Worm (Caenorhabditis elegans): ENCODE results near the gene tag-343.
A peak's percentile ranks its signal among the peaks of the same experiment; 100 is the strongest.

tag-343 gene

DNA sequence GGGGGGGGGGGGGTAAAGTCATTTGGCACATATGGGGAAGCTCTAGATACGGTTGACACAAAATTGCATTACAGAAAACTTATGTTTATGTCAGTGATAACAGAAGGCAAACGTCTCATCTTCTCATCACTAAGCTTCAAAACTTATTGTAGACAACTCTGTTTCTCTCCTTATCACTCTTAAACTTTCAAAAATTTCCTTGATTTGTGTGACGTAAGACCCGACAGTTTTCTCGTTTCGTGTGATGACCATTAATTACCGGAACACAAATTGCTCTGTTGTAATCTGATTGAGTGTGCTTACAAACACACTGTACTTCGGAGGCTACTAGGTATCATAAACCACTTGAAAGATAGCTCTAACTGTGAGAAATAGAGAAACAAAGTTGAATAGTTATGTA is 29.6 kb downstream of the tag-343 start:
- TF ChIP-seq Y22D7AL.16 (tag; optimal IDR thresholded peaks at IDR 0.05) (no peak), ceh-18 (tag; optimal IDR thresholded peaks at IDR 0.05) (no peak), dve-1 (tag; optimal IDR thresholded peaks at IDR 0.05) (no peak), nfya-1 (tag; optimal IDR thresholded peaks at IDR 0.05) (no peak), ceh-9 (tag; optimal IDR thresholded peaks at IDR 0.05) (no peak), dmd-4 (tag; optimal IDR thresholded peaks at IDR 0.05; ENCODE audit: borderline replicate concordance) (no peak), unc-42 (tag; optimal IDR thresholded peaks at IDR 0.05) (no peak), ref-2 (tag; optimal IDR thresholded peaks at IDR 0.05) (no peak), ceh-30 (tag; optimal IDR thresholded peaks at IDR 0.05) (no peak), hlh-6 (tag; optimal IDR thresholded peaks at IDR 0.05) (no peak), lin-11 (tag; optimal IDR thresholded peaks at IDR 0.05) (no peak), mec-3 (tag; optimal IDR thresholded peaks at IDR 0.05; ENCODE audit: borderline replicate concordance) (no peak), unc-86 (tag; optimal IDR thresholded peaks at IDR 0.05) (no peak), hlh-30 (tag; optimal IDR thresholded peaks at IDR 0.05; ENCODE audit: insufficient read depth) (no peak), ceh-2 (tag; optimal IDR thresholded peaks at IDR 0.05) (no peak)

DNA sequence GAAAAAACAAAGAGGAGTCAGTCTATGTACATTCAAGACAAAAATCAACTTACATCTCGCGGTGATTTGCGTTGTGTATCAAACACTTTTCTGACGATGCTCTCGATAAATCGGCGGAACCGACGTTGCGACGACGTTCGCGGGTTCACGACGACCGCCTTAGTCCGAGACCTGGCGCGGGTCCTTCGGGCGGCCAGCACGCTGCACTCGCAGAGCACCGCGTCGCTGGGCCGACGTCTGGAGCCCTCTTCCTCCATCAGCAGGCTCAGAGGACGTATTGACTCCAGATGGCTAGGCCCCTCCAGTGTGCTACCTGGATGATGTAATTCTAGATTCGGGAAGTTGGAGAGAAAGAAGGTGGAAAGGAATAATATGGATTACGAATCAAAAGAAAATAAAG is 31.3 kb downstream of the tag-343 start:
- TF ChIP-seq pros-1 (tag; optimal IDR thresholded peaks at IDR 0.05) (no peak), ceh-14 (tag; optimal IDR thresholded peaks at IDR 0.05) (no peak), elt-4 (tag; optimal IDR thresholded peaks at IDR 0.05) (no peak), unc-86 (tag; optimal IDR thresholded peaks at IDR 0.05) (no peak), gmeb-2 (tag; optimal IDR thresholded peaks at IDR 0.05) (no peak), hlh-15 (tag; optimal IDR thresholded peaks at IDR 0.05) (no peak), ceh-48 (tag; optimal IDR thresholded peaks at IDR 0.05) (no peak), ceh-24 (tag; optimal IDR thresholded peaks at IDR 0.05) (no peak), pqm-1 (tag; optimal IDR thresholded peaks at IDR 0.05) (no peak), ceh-19 (GFP tag; optimal IDR thresholded peaks at IDR 0.05) (no peak), ceh-30 (tag; optimal IDR thresholded peaks at IDR 0.05) (no peak), pha-4 (tag; optimal IDR thresholded peaks at IDR 0.05) (no peak), ceh-18 (tag; optimal IDR thresholded peaks at IDR 0.05) (no peak), ceh-2 (tag; optimal IDR thresholded peaks at IDR 0.05) (no peak)

DNA sequence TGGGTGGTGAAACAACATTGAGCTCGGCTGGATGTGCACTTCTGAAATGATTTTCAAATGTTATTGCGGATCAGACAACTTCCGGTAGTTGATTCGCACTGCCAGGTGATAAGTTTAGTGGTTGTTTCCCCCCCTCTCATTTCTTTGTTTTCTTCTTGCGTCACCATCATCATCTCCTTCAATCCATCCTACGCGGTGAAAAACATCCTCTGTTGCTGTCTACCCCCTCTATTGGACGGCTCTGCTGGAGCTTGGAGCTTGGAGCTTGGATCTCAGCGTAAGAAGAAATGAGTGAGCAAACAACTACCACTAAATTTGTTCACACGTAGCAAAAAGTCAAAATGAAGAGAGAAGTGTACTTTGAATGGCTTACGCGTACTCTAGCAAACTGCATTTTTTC is 32.9 kb downstream of the tag-343 start:
- TF ChIP-seq ceh-9 (tag; optimal IDR thresholded peaks at IDR 0.05) (no peak), hlh-6 (tag; optimal IDR thresholded peaks at IDR 0.05) (no peak), elt-2 (tag; optimal IDR thresholded peaks at IDR 0.05) (no peak), nfya-1 (tag; optimal IDR thresholded peaks at IDR 0.05) (peak; percentile 12), ets-4 (tag; optimal IDR thresholded peaks at IDR 0.05) (no peak), ceh-30 (tag; optimal IDR thresholded peaks at IDR 0.05) (no peak), ceh-6 (GFP tag; optimal IDR thresholded peaks at IDR 0.05) (no peak)

DNA sequence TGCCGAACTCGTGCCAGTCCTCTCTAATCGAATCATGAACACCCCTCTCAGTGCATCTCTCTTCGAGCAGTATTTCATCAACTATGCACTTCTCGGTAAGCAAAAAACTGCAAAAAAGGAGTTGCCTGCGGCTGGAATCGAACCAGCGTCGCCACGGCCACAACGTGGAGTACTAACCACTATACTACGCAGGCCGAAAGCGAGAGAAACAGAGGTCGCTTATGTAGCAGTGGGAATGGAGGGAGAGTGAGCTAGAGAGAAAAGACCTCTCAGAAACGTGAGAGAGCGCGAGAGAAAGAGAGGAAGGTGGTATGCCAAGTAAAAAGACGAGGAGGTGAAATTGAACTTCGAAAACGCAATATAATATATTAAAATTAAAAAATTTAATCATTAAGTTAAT is 39.8 kb downstream of the tag-343 start:
- TF ChIP-seq unc-3 (GFP tag; conservative IDR thresholded peaks at IDR 0.05) (peak; percentile 85), unc-3 (tag; optimal IDR thresholded peaks at IDR 0.05) (peak; percentile 83), T23F11.4 (GFP tag; optimal IDR thresholded peaks at IDR 0.05) (peak; percentile 91), fkh-6 (tag; optimal IDR thresholded peaks at IDR 0.05) (peak; percentile 83), pros-1 (tag; optimal IDR thresholded peaks at IDR 0.05) (peak; percentile 54), dve-1 (tag; optimal IDR thresholded peaks at IDR 0.05) (peak; percentile 92), fax-1 (tag; optimal IDR thresholded peaks at IDR 0.05) (peak; percentile 89), ceh-45 (GFP tag; IDR thresholded peaks at IDR 0.05) (peak; percentile 87), sdc-2 (tag; optimal IDR thresholded peaks at IDR 0.05) (peak; percentile 95), F13H6.1 (tag; optimal IDR thresholded peaks at IDR 0.05) (peak; percentile 90), ama-1 (optimal IDR thresholded peaks at IDR 0.05) (no peak), unc-55 (GFP tag; optimal IDR thresholded peaks at IDR 0.05) (peak; percentile 33), syd-9 (tag; optimal IDR thresholded peaks at IDR 0.05) (peak; percentile 83), fkh-10 (GFP tag; optimal IDR thresholded peaks at IDR 0.05) (no peak), ceh-22 (tag; optimal IDR thresholded peaks at IDR 0.05) (peak; percentile 68), dmd-4 (tag; optimal IDR thresholded peaks at IDR 0.05; ENCODE audit: borderline replicate concordance) (peak; percentile 90), elt-4 (tag; optimal IDR thresholded peaks at IDR 0.05) (no peak), elt-2 (tag; optimal IDR thresholded peaks at IDR 0.05) (peak; percentile 97), ceh-6 (GFP tag; optimal IDR thresholded peaks at IDR 0.05) (peak; percentile 90), pag-3 (tag; optimal IDR thresholded peaks at IDR 0.05; ENCODE audit: borderline replicate concordance) (peak; percentile 59), lin-11 (tag; optimal IDR thresholded peaks at IDR 0.05) (peak; percentile 87), pat-9 (tag; optimal IDR thresholded peaks at IDR 0.05) (peak; percentile 89), lim-6 (tag; optimal IDR thresholded peaks at IDR 0.05) (peak; percentile 83), pha-2 (tag; optimal IDR thresholded peaks at IDR 0.05) (peak; percentile 91), ceh-48 (tag; optimal IDR thresholded peaks at IDR 0.05) (peak; percentile 83), hlh-13 (GFP tag; optimal IDR thresholded peaks at IDR 0.05) (peak; percentile 91), odd-2 (tag; optimal IDR thresholded peaks at IDR 0.05) (peak; percentile 67), ceh-14 (tag; optimal IDR thresholded peaks at IDR 0.05) (peak; percentile 91)
